Worm (Caenorhabditis elegans): Measurements from ENCODE around the gene T10G3.1.

DNA sequence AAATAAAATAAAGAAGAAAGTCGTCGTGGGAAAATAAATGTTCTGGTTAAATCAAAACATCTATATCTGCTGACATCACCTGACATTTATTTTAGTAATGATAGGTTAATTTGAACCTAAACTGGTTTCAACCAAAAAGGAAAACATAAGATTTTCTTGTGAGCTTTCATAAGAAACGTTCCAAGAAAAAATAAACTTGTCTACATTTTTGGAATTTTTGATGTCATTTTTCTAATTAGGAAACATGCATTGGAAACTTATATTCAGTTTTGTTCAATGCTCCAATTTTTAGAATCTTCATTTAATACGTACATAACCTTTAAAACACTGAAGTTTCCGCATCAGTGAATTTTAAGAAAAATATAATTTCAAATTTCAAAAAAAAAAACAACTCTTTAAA is 12.3 kb upstream of the T10G3.1 start:
- no peak for TF ChIP-seq T22C8.4 (GFP tag; IDR thresholded peaks at IDR 0.05)
- no peak for TF ChIP-seq ztf-29 (GFP tag; IDR thresholded peaks at IDR 0.05)
- no peak for TF ChIP-seq flt-1 (GFP tag; IDR thresholded peaks at IDR 0.05)
- no peak for TF ChIP-seq ztf-23 (GFP tag; IDR thresholded peaks at IDR 0.05)
- TF ChIP-seq ref-1 (GFP tag; conservative IDR thresholded peaks at IDR 0.05): no peak
- no peak for TF ChIP-seq med-1 (GFP tag; optimal IDR thresholded peaks at IDR 0.05; ENCODE audit: insufficient read depth)

Measured in whole organism, midembryonic.